Worm (Caenorhabditis elegans) whole organism, young adult: Measurements from ENCODE around the gene cyp-35A5.

ENCODE experiments used
- C17E4.6 ChIP-seq: fragments of 200-800 bp; sonication (Bioruptor generic); IDR thresholded peaks from 2 replicates; pipeline ENCODE4 v1.3.6; 2022; ENCODE audit warnings: missing genetic modification reagents, missing genetic modification characterization, missing compliant biosample characterization
- F33H1.4 ChIP-seq: fragments of 200-800 bp; sonication (Bioruptor generic); IDR thresholded peaks from 2 replicates; pipeline ENCODE4 v1.3.6; 2022; ENCODE audit warnings: missing genetic modification reagents, missing genetic modification characterization, missing compliant biosample characterization
- F37B4.10 ChIP-seq: fragments of 200-800 bp; sonication (Bioruptor generic); IDR thresholded peaks from 2 replicates; pipeline ENCODE4 v1.3.6; 2022; ENCODE audit warnings: missing genetic modification characterization, missing compliant biosample characterization
- F55B11.4 ChIP-seq: sonication (generic microtip); optimal IDR thresholded peaks from 2 replicates; lab custom pipeline; 2016; ENCODE audit warnings: missing compliant biosample characterization, missing genetic modification characterization, borderline replicate concordance; ENCODE audit not compliant: insufficient read depth
- K12H6.12 ChIP-seq: fragments of 200-800 bp; sonication (Bioruptor generic); optimal IDR thresholded peaks from 2 replicates; lab custom pipeline; 2018; ENCODE audit warnings: mild to moderate bottlenecking, missing genetic modification characterization, missing compliant biosample characterization
- Y95B8A.8 ChIP-seq: fragments of 200-800 bp; sonication (Bioruptor generic); IDR thresholded peaks from 2 replicates; pipeline ENCODE4 v1.3.6; 2022; ENCODE audit warnings: missing genetic modification reagents, missing genetic modification characterization, missing compliant biosample characterization
- aptf-2 ChIP-seq: fragments of 200-800 bp; sonication (Bioruptor generic); conservative IDR thresholded peaks from 2 replicates; pipeline ENCODE4 v1.3.6; 2022; ENCODE audit warnings: missing genetic modification reagents, missing genetic modification characterization, missing compliant biosample characterization
- attf-3 ChIP-seq: fragments of 200-800 bp; sonication (Bioruptor generic); conservative IDR thresholded peaks from 2 replicates; pipeline ENCODE4 v1.3.6; 2022; ENCODE audit warnings: missing genetic modification reagents, missing genetic modification characterization, missing compliant biosample characterization
- attf-6 ChIP-seq: fragments of 200-800 bp; sonication (Bioruptor generic); IDR thresholded peaks from 2 replicates; pipeline ENCODE4 v1.3.6; 2022; ENCODE audit warnings: missing genetic modification reagents, missing genetic modification characterization, missing compliant biosample characterization
- bed-1 ChIP-seq: fragments of 200-800 bp; sonication (Bioruptor generic); IDR thresholded peaks from 2 replicates; pipeline ENCODE4 v1.3.6; 2022; ENCODE audit warnings: missing genetic modification reagents, missing genetic modification characterization, missing compliant biosample characterization
- efl-1 ChIP-seq: fragments of 150-350 bp; optimal IDR thresholded peaks from 2 replicates; lab custom pipeline; 2014; ENCODE audit warnings: missing biosample characterization, missing genetic modification reagents, missing genetic modification characterization
- egl-18 ChIP-seq: fragments of 200-800 bp; sonication (Bioruptor generic); IDR thresholded peaks from 2 replicates; pipeline ENCODE4 v1.3.6; 2022; ENCODE audit warnings: missing genetic modification reagents, missing genetic modification characterization, missing compliant biosample characterization
- ets-4 ChIP-seq: fragments of 200-800 bp; sonication (Bioruptor generic); optimal IDR thresholded peaks from 2 replicates; lab custom pipeline; 2018; ENCODE audit warnings: mild to moderate bottlenecking, missing genetic modification characterization, missing compliant biosample characterization
- gei-17 ChIP-seq: fragments of 200-800 bp; sonication (Bioruptor generic); optimal IDR thresholded peaks from 2 replicates; lab custom pipeline; 2018; ENCODE audit warnings: mild to moderate bottlenecking, missing genetic modification characterization, missing compliant biosample characterization
- him-1 ChIP-seq: sonication (generic microtip); optimal IDR thresholded peaks from 2 replicates; lab custom pipeline; 2016; ENCODE audit warnings: missing genotype, missing genetic modification reagents, missing genetic modification characterization, missing compliant biosample characterization
- hmg-1.2 ChIP-seq: fragments of 200-800 bp; sonication (Bioruptor generic); IDR thresholded peaks from 2 replicates; pipeline ENCODE4 v1.3.6; 2022; ENCODE audit warnings: missing genetic modification reagents, missing genetic modification characterization, missing compliant biosample characterization
- hmg-20 ChIP-seq: fragments of 200-800 bp; sonication (Bioruptor generic); IDR thresholded peaks from 2 replicates; pipeline ENCODE4 v1.3.6; 2022; ENCODE audit warnings: missing genetic modification reagents, missing genetic modification characterization, missing compliant biosample characterization
- let-607 ChIP-seq, 2 experiments: fragments of 200-800 bp in 1 of 2; sonication (Bioruptor generic) in 1 of 2; sonication (generic microtip) in 1 of 2; optimal IDR thresholded peaks; 2 replicates each; lab custom pipeline; 2016 to 2018; ENCODE audit warnings: mild to moderate bottlenecking in 2 of 2, missing compliant biosample characterization in 2 of 2, missing genetic modification characterization in 2 of 2, moderate library complexity in 2 of 2, missing genotype in 1 of 2
- madf-10 ChIP-seq: sonication (generic microtip); optimal IDR thresholded peaks from 2 replicates; lab custom pipeline; 2016; ENCODE audit warnings: mild to moderate bottlenecking, missing genetic modification characterization, missing compliant biosample characterization
- madf-6 ChIP-seq: fragments of 200-800 bp; sonication (Bioruptor generic); IDR thresholded peaks from 2 replicates; pipeline ENCODE4 v1.3.6; 2022; ENCODE audit warnings: missing genetic modification reagents, missing genetic modification characterization, missing compliant biosample characterization
- madf-8 ChIP-seq: fragments of 200-800 bp; sonication (Bioruptor generic); conservative IDR thresholded peaks from 2 replicates; pipeline ENCODE4 v1.3.6; 2022; ENCODE audit warnings: missing genetic modification reagents, missing genetic modification characterization, missing compliant biosample characterization
- nfyb-1 ChIP-seq: fragments of 200-800 bp; sonication (Bioruptor generic); IDR thresholded peaks from 2 replicates; pipeline ENCODE4 v1.3.6; 2022; ENCODE audit warnings: missing genetic modification reagents, missing genetic modification characterization, missing compliant biosample characterization
- nhr-90 ChIP-seq: sonication (generic microtip); optimal IDR thresholded peaks from 2 replicates; lab custom pipeline; 2016; ENCODE audit warnings: missing genotype, mild to moderate bottlenecking, missing genetic modification characterization, missing compliant biosample characterization
- pbrm-1 ChIP-seq: fragments of 200-800 bp; sonication (Bioruptor generic); IDR thresholded peaks from 2 replicates; pipeline ENCODE4 v1.3.6; 2022; ENCODE audit warnings: missing genetic modification reagents, missing genetic modification characterization, missing compliant biosample characterization
- rec-8 ChIP-seq, 2 experiments: sonication (generic microtip); optimal IDR thresholded peaks; 2 replicates each; lab custom pipeline; 2016; ENCODE audit warnings: mild to moderate bottlenecking in 2 of 2, missing genetic modification characterization in 2 of 2, missing genetic modification reagents in 2 of 2, missing genotype in 2 of 2, missing biosample characterization in 1 of 2, missing compliant biosample characterization in 1 of 2, moderate library complexity in 1 of 2
- repo-1 ChIP-seq: sonication (generic microtip); optimal IDR thresholded peaks from 2 replicates; lab custom pipeline; 2017; ENCODE audit warnings: mild to moderate bottlenecking, missing genetic modification characterization, missing compliant biosample characterization
- sdz-38 ChIP-seq: sonication (generic microtip); optimal IDR thresholded peaks from 2 replicates; lab custom pipeline; 2016; ENCODE audit warnings: missing genotype, missing genetic modification characterization, missing compliant biosample characterization
- snpc-1.3 ChIP-seq: sonication (generic microtip); optimal IDR thresholded peaks from 2 replicates; lab custom pipeline; 2017; ENCODE audit warnings: missing genetic modification characterization, mild to moderate bottlenecking, missing compliant biosample characterization, antibody characterized with exemption, moderate library complexity, missing genotype, missing genetic modification reagents; ENCODE audit not compliant: insufficient read depth
- unc-62 ChIP-seq: fragments of 150-350 bp; optimal IDR thresholded peaks from 2 replicates; lab custom pipeline; 2014; ENCODE audit warnings: missing biosample characterization, missing genetic modification reagents, missing genetic modification characterization
- zfh-2 ChIP-seq: fragments of 200-800 bp; sonication (Bioruptor generic); conservative IDR thresholded peaks from 2 replicates; pipeline ENCODE4 v1.3.6; 2022; ENCODE audit warnings: missing genetic modification reagents, missing genetic modification characterization, missing compliant biosample characterization
- ztf-25 ChIP-seq: fragments of 200-800 bp; sonication (Bioruptor generic); IDR thresholded peaks from 2 replicates; pipeline ENCODE4 v1.3.6; 2022; ENCODE audit warnings: missing genetic modification reagents, missing genetic modification characterization, missing compliant biosample characterization

cyp-35A5 gene

DNA sequence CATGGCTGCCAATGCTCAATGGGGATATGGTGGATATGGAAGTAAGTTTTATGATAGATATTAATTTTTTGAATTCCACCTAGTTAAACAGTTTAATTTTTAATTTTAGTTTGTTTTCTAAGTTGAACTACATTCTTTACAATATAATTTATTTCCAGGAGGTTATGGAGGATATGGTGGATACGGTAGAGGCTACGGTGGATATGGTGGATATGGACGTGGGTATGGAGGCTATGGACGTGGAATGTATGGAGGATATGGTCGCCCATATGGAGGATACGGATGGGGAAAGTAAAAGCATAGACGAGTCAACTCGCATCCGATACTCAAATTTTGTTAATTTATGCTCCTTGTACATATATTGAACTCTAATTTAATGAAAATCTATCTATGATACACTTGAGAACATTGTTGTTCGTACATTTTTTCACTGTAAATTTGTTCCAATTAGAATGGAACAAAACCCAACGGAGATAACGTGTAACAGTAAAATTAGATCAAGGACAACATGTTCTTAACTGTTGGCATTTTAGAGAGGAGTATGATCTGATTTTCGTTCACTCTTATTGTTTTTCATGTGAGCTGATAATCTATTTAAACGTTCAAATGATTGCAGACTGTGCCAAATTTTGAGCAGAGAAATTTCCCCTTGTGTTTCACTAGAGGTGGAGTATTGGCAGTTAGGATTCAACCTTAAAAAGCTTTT, 44.3 kb downstream of the cyp-35A5 start:
- TF ChIP-seq ets-4 (GFP tag; lab: Kevin White, UChicago) (no peak), sdz-38 (tag; lab: Kevin White, UChicago) (no peak), madf-8 (GFP tag; lab: Robert Waterston, UW) (no peak), ztf-25 (GFP tag; lab: Robert Waterston, UW) (no peak), gei-17 (GFP tag; lab: Kevin White, UChicago) (no peak), pbrm-1 (no peak), rec-8 (tag; optimal IDR thresholded peaks at IDR 0.05; lab: Kevin White, UChicago) (no peak), him-1 (tag; lab: Kevin White, UChicago) (no peak), madf-10 (tag; lab: Kevin White, UChicago) (no peak), F55B11.4 (no peak), repo-1 (tag; lab: Kevin White, UChicago) (no peak), C17E4.6 (GFP tag; lab: Robert Waterston, UW) (no peak), attf-3 (GFP tag; lab: Robert Waterston, UW) (no peak), nhr-90 (tag; lab: Kevin White, UChicago) (no peak), snpc-1.3 (tag; lab: Kevin White, UChicago) (no peak), K12H6.12 (no peak), attf-6 (GFP tag; lab: Robert Waterston, UW) (no peak), aptf-2 (GFP tag; lab: Robert Waterston, UW) (no peak), madf-6 (GFP tag; lab: Robert Waterston, UW) (no peak)
- TF ChIP-seq, all 124 proteins: peak for 0

DNA sequence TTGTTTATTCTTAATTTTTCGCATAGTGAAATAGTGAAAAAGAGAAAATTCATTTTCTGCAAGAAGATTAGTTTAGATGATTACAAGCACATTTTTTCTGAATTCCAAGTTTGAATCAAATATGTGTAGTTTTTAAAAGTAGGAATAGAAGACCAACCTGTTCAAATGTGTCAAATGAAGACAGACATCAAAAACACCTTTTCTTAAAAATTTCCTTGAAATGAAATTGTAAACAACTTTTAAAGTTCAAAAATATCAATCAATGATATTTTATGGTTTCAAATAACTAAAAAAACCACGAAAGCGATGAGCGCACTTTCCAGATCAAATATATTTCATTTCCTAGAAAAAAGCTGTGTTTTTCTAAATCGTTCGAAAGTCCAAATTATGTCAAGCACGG, 45.6 kb downstream of the cyp-35A5 start, which contains the start of gene nlp-30:
nlp-30 (plus strand) TSS at position 301 of the 400 bp plus-strand sequence.
- TF ChIP-seq bed-1 (GFP tag; lab: Robert Waterston, UW) (no peak), egl-18 (GFP tag; lab: Robert Waterston, UW) (no peak), C17E4.6 (GFP tag; lab: Robert Waterston, UW) (no peak), gei-17 (GFP tag; lab: Kevin White, UChicago) (no peak), F33H1.4 (no peak), nfyb-1 (GFP tag; lab: Robert Waterston, UW) (no peak)

DNA sequence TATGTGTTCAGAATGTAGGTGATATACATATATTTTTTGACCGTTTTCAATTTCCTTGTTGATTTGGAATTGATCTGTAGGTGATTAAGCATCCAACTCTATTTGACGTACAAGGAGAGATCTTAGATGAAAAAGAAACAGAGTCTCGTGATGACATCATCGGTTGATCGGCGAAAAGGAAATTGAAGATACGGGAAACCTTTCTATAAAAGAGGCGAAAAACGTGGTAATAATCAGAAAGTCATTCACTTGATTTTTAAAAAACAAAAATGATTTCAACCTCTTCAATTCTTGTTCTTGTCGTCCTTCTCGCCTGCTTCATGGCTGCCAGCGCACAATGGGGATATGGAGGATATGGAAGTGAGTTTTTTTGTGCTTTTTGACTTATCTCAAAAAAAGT, 48.1 kb downstream of the cyp-35A5 start, which contains the start of gene nlp-29:
nlp-29 (plus strand) TSS at position 248 of the 400 bp plus-strand sequence.
- TF ChIP-seq hmg-1.2 (GFP tag; lab: Robert Waterston, UW) (no peak), sdz-38 (tag; lab: Kevin White, UChicago) (no peak), F37B4.10 (GFP tag; lab: Robert Waterston, UW) (no peak), repo-1 (tag; lab: Kevin White, UChicago) (no peak), let-607 (tag; optimal IDR thresholded peaks at IDR 0.05; lab: Kevin White, UChicago) (no peak), Y95B8A.8 (GFP tag; lab: Robert Waterston, UW) (no peak), egl-18 (GFP tag; lab: Robert Waterston, UW) (no peak), F55B11.4 (no peak), efl-1 (GFP tag; lab: Kevin White, UChicago) (no peak), zfh-2 (GFP tag; lab: Robert Waterston, UW) (no peak), unc-62 (no peak), hmg-20 (GFP tag; lab: Robert Waterston, UW) (no peak)

DNA sequence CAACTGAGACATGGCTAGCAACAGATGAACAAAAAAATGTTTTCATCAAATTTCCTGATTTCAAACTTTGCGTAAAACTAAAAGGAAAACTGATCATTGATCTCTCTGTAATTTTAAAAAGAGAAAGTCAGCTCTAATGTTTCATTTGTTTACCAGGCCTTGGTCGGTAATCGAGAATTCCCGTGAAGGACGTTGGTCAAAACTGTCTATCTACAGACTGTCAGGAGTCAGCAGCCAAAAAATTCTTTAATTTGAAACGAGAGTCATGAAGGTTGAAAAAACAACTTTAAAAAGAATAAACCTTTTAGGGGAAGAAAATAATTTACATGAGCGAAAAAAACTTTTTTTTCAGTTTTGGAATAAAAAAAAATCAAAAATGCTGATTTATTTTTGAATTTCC, 49.0 kb downstream of the cyp-35A5 start:
- no peak for TF ChIP-seq let-607 (tag; optimal IDR thresholded peaks at IDR 0.05; lab: Kevin White, UChicago)
